Fruit fly (Drosophila melanogaster) whole organism, wandering third instar larva: Measurements from ENCODE around the gene CG11342.

ENCODE experiments used
- Abd-B ChIP-seq: fragments of >200 bp; optimal IDR thresholded peaks from 2 replicates; lab custom pipeline; 2017; ENCODE audit warnings: missing biosample characterization, missing genetic modification characterization
- CG32264 ChIP-seq: fragments of 200-800 bp; sonication (Bioruptor generic); optimal IDR thresholded peaks from 2 replicates; lab custom pipeline; 2016; ENCODE audit warnings: missing biosample characterization, missing genetic modification characterization
- CG9705 ChIP-seq: fragments of 200-800 bp; sonication (Bioruptor generic); optimal IDR thresholded peaks from 2 replicates; lab custom pipeline; 2018; ENCODE audit warnings: missing biosample characterization, mild to moderate bottlenecking, missing genetic modification characterization
- CrebA ChIP-seq: fragments of 200-800 bp; sonication (Bioruptor generic); optimal IDR thresholded peaks from 2 replicates; lab custom pipeline; 2016; ENCODE audit warnings: missing biosample characterization, mild to moderate bottlenecking, missing genetic modification characterization, borderline replicate concordance
- Dfd ChIP-seq: fragments of >200 bp; optimal IDR thresholded peaks from 2 replicates; lab custom pipeline; 2017; ENCODE audit warnings: missing biosample characterization, missing genetic modification characterization
- Dif ChIP-seq: fragments of 200-275, 200-300 bp; sonication (Bioruptor generic); optimal IDR thresholded peaks from 2 replicates; lab custom pipeline; 2018; ENCODE audit warnings: missing biosample characterization, missing genetic modification characterization; ENCODE audit not compliant: partially characterized antibody
- GATAd ChIP-seq: sonication (Bioruptor generic); optimal IDR thresholded peaks from 2 replicates; lab custom pipeline; 2016; ENCODE audit warnings: missing biosample characterization, missing genetic modification characterization
- HLH106 ChIP-seq: fragments of 200-800 bp; optimal IDR thresholded peaks from 3 replicates; lab custom pipeline; 2019; ENCODE audit warnings: missing biosample characterization, mild to moderate bottlenecking, missing genetic modification characterization, moderate library complexity
- Hnf4 ChIP-seq: fragments of 200-800 bp; sonication (Bioruptor generic); optimal IDR thresholded peaks from 2 replicates; lab custom pipeline; 2016; ENCODE audit warnings: missing biosample characterization, mild to moderate bottlenecking, missing genetic modification characterization
- Hr78 ChIP-seq: fragments of >200 bp; optimal IDR thresholded peaks from 2 replicates; lab custom pipeline; 2017; ENCODE audit warnings: missing biosample characterization, missing genetic modification characterization
- Hr83 ChIP-seq: fragments of 200-300 bp; sonication (Bioruptor generic); optimal IDR thresholded peaks from 2 replicates; lab custom pipeline; 2016; ENCODE audit warnings: missing biosample characterization, mild to moderate bottlenecking, missing genetic modification characterization, moderate library complexity; ENCODE audit not compliant: poor library complexity, severe bottlenecking
- Jra ChIP-seq: sonication (Bioruptor generic); optimal IDR thresholded peaks from 2 replicates; lab custom pipeline; 2016; ENCODE audit warnings: missing biosample characterization, missing genetic modification characterization
- Mio ChIP-seq: sonication (Bioruptor generic); optimal IDR thresholded peaks from 2 replicates; lab custom pipeline; 2016; ENCODE audit warnings: missing biosample characterization, missing genetic modification characterization
- Myc ChIP-seq: fragments of >200 bp; optimal IDR thresholded peaks from 2 replicates; lab custom pipeline; 2017
- N ChIP-seq: fragments of >200 bp; optimal IDR thresholded peaks from 2 replicates; lab custom pipeline; 2018; ENCODE audit warnings: missing biosample characterization, missing external identifiers, missing genetic modification characterization
- OdsH ChIP-seq: fragments of 200-800 bp; sonication (Bioruptor generic); optimal IDR thresholded peaks from 2 replicates; lab custom pipeline; 2016; ENCODE audit warnings: missing biosample characterization, mild to moderate bottlenecking, missing genetic modification characterization
- Rel ChIP-seq, 2 experiments: fragments of 200-800 bp; sonication (Bioruptor generic) in 1 of 2; optimal IDR thresholded peaks; 2 replicates in 1 of 2; 3 replicates in 1 of 2; lab custom pipeline; 2016 to 2019; ENCODE audit warnings: mild to moderate bottlenecking in 2 of 2, missing biosample characterization in 2 of 2, missing genetic modification characterization in 2 of 2, moderate library complexity in 1 of 2
- Sp1 ChIP-seq: fragments of 200-800 bp; sonication (Bioruptor generic); optimal IDR thresholded peaks from 3 replicates; lab custom pipeline; 2019; ENCODE audit warnings: missing biosample characterization, mild to moderate bottlenecking, missing genetic modification characterization, moderate library complexity
- Vsx2 ChIP-seq: fragments of 200-300, 225-300 bp; sonication (Bioruptor generic); optimal IDR thresholded peaks from 2 replicates; lab custom pipeline; 2018; ENCODE audit warnings: missing biosample characterization, missing genetic modification characterization; ENCODE audit not compliant: partially characterized antibody
- br ChIP-seq: fragments of 200-800 bp; sonication (Bioruptor generic); optimal IDR thresholded peaks from 2 replicates; lab custom pipeline; 2016; ENCODE audit warnings: missing biosample characterization, missing genetic modification characterization
- brk ChIP-seq: fragments of 200-800 bp; sonication (Bioruptor generic); optimal IDR thresholded peaks from 2 replicates; lab custom pipeline; 2016; ENCODE audit warnings: missing biosample characterization, mild to moderate bottlenecking, missing genetic modification characterization
- dl ChIP-seq, 2 experiments: fragments of 175-275, 200-275 bp in 1 of 2; fragments of 200-275 bp in 1 of 2; sonication (Bioruptor generic); optimal IDR thresholded peaks; lab custom pipeline; 2018; ENCODE audit warnings: mild to moderate bottlenecking in 2 of 2, missing biosample characterization in 2 of 2, missing genetic modification characterization in 2 of 2, moderate library complexity in 2 of 2; ENCODE audit not compliant: partially characterized antibody in 2 of 2, insufficient read depth in 1 of 2
- dmrt93B ChIP-seq: fragments of 200-800 bp; sonication (Bioruptor generic); optimal IDR thresholded peaks from 2 replicates; lab custom pipeline; 2018; ENCODE audit warnings: missing biosample characterization, mild to moderate bottlenecking, missing genetic modification characterization
- dsf ChIP-seq: sonication (Bioruptor generic); optimal IDR thresholded peaks from 2 replicates; lab custom pipeline; 2016; ENCODE audit warnings: missing biosample characterization, missing genetic modification characterization, borderline replicate concordance
- ey ChIP-seq: fragments of 200-800 bp; sonication (Bioruptor generic); optimal IDR thresholded peaks from 2 replicates; lab custom pipeline; 2016; ENCODE audit warnings: missing biosample characterization, missing genetic modification characterization
- foxo ChIP-seq, 2 experiments: fragments of 200-800 bp; sonication (Bioruptor generic); optimal IDR thresholded peaks; 2 replicates in 1 of 2; 3 replicates in 1 of 2; lab custom pipeline; 2016 to 2017; ENCODE audit warnings: missing biosample characterization in 2 of 2, missing genetic modification characterization in 2 of 2
- fru ChIP-seq: fragments of 200-800 bp; sonication (Bioruptor generic); optimal IDR thresholded peaks from 3 replicates; lab custom pipeline; 2016; ENCODE audit warnings: missing biosample characterization, mild to moderate bottlenecking, missing genetic modification characterization
- h ChIP-seq: fragments of 200-800 bp; sonication (Bioruptor generic); optimal IDR thresholded peaks from 3 replicates; lab custom pipeline; 2016; ENCODE audit warnings: missing biosample characterization, mild to moderate bottlenecking, missing genetic modification characterization
- jim ChIP-seq: fragments of 175-275, 200-325 bp; sonication (Bioruptor generic); optimal IDR thresholded peaks from 2 replicates; lab custom pipeline; 2016; ENCODE audit warnings: missing biosample characterization, mild to moderate bottlenecking, missing genetic modification characterization
- pan ChIP-seq: fragments of >200 bp; optimal IDR thresholded peaks from 2 replicates; lab custom pipeline; 2017
- psq ChIP-seq: fragments of 200-800 bp; sonication (Bioruptor generic); optimal IDR thresholded peaks from 3 replicates; lab custom pipeline; 2017; ENCODE audit warnings: missing biosample characterization, mild to moderate bottlenecking, missing genetic modification characterization, moderate library complexity
- rgr ChIP-seq: fragments of 200-800 bp; sonication (Bioruptor generic); optimal IDR thresholded peaks from 3 replicates; lab custom pipeline; 2016; ENCODE audit warnings: missing biosample characterization, mild to moderate bottlenecking, missing genetic modification characterization
- sage ChIP-seq: fragments of 200-800 bp; sonication (Bioruptor generic); optimal IDR thresholded peaks from 2 replicates; lab custom pipeline; 2016; ENCODE audit warnings: missing biosample characterization, mild to moderate bottlenecking, missing genetic modification characterization
- sv ChIP-seq: fragments of 200-800 bp; sonication (Bioruptor generic); optimal IDR thresholded peaks from 3 replicates; lab custom pipeline; 2016; ENCODE audit warnings: missing biosample characterization, missing genetic modification characterization
- tai ChIP-seq: sonication (Bioruptor generic); optimal IDR thresholded peaks from 2 replicates; lab custom pipeline; 2016; ENCODE audit warnings: missing biosample characterization, missing genetic modification characterization
- woc ChIP-seq: sonication (Bioruptor generic); optimal IDR thresholded peaks from 2 replicates; lab custom pipeline; 2016; ENCODE audit warnings: missing biosample characterization, mild to moderate bottlenecking, missing genetic modification characterization

Gene CG11342

DNA sequence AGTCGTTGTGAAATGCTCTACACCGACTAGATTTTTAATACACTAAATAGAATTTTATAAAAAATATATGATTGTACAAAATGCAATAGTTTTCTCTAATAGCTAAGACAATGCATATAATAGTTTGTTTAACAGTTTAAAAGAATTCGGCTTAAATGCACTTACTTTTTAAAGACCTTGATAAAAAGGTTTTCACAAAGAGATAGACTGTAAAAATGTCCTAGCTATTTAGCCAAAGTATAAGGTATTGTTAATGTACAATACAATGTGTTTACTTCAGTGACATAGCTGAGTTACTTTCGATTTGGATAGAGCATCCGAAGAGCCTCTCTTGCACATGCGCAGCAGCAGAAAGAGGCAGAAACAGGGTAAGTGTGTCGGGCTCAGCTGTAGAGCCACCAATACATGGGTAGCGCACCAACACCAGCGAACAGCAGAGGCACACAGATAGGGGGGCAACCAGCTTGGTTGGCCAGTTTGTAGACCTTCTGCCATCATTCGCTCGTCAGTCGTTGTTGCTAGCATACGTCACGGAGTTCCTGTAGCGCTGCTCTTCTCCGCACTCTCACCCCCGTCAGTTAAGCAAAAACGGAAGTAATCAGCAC is 39.5 kb upstream of the CG11342 start, which contains the start of gene TP53INP:
TP53INP (plus strand) TSS at position 291 of the 605 bp plus-strand sequence.
- TF ChIP-seq Sp1 (GFP tag; lab: Kevin White, UChicago) = peak; percentile 88
- peak; percentile 73 for TF ChIP-seq ey (GFP tag; lab: Kevin White, UChicago)
- no peak for TF ChIP-seq Mio (GFP tag; lab: Kevin White, UChicago)
- TF ChIP-seq sv (GFP tag; lab: Kevin White, UChicago) = peak; percentile 84
- TF ChIP-seq Jra (GFP tag; lab: Kevin White, UChicago) = peak; percentile 5
- peak; percentile 82 for TF ChIP-seq rgr (GFP tag; lab: Kevin White, UChicago)
- no peak for TF ChIP-seq Myc (lab: Kevin White, UChicago)
- TF ChIP-seq dsf (GFP tag; lab: Kevin White, UChicago) = peak; percentile 13
- peak; percentile 36 for TF ChIP-seq Hr83
- peak; percentile 87 for TF ChIP-seq fru (GFP tag; lab: Kevin White, UChicago)
- TF ChIP-seq dl (GFP tag; optimal IDR thresholded peaks at IDR 0.05; lab: Kevin White, UChicago; ENCODE audit: insufficient read depth in 1 of 2, partially characterized antibody in 2 of 2) = peak in 1 of 2 experiments; percentile 42
- TF ChIP-seq Rel (GFP tag; optimal IDR thresholded peaks at IDR 0.05; lab: Kevin White, UChicago) = peak; percentile 30
- peak; percentile 26 for TF ChIP-seq Rel (tag; optimal IDR thresholded peaks at IDR 0.05; lab: Kevin White, UChicago)
- TF ChIP-seq pan (lab: Kevin White, UChicago) = no peak
- peak; percentile 80 for TF ChIP-seq OdsH (GFP tag; lab: Kevin White, UChicago)
- TF ChIP-seq jim = no peak
- no peak for TF ChIP-seq Abd-B
- TF ChIP-seq Hr78 (GFP tag; lab: Kevin White, UChicago) = no peak
- TF ChIP-seq GATAd (GFP tag; lab: Kevin White, UChicago) = no peak
- TF ChIP-seq sage (GFP tag; lab: Kevin White, UChicago) = peak; percentile 60
- no peak for TF ChIP-seq N (GFP tag; lab: Kevin White, UChicago)
- peak in 1 of 2 experiments; percentile 86 for TF ChIP-seq foxo (GFP tag; optimal IDR thresholded peaks at IDR 0.05; lab: Kevin White, UChicago)
- TF ChIP-seq tai (GFP tag; lab: Kevin White, UChicago) = peak; percentile 29
- peak; percentile 65 for TF ChIP-seq Hnf4 (GFP tag; lab: Kevin White, UChicago)
- peak; percentile 34 for TF ChIP-seq CG32264 (GFP tag; lab: Kevin White, UChicago)
- peak; percentile 84 for TF ChIP-seq HLH106 (tag; lab: Kevin White, UChicago)
- TF ChIP-seq woc (GFP tag; lab: Kevin White, UChicago) = peak; percentile 86
- peak; percentile 44 for TF ChIP-seq Vsx2
- peak; percentile 63 for TF ChIP-seq CG9705 (GFP tag; lab: Kevin White, UChicago)
- TF ChIP-seq h = peak; percentile 85
- peak; percentile 88 for TF ChIP-seq psq (GFP tag; lab: Kevin White, UChicago)
- TF ChIP-seq br (GFP tag; lab: Kevin White, UChicago) = peak; percentile 81
- TF ChIP-seq dmrt93B (GFP tag; lab: Kevin White, UChicago) = peak; percentile 70
- TF ChIP-seq Dfd (GFP tag; lab: Kevin White, UChicago) = no peak
- no peak for TF ChIP-seq CrebA (GFP tag; lab: Kevin White, UChicago)
- TF ChIP-seq Dif (GFP tag; lab: Kevin White, UChicago) = peak; percentile 57
- peak; percentile 41 for TF ChIP-seq brk (GFP tag; lab: Kevin White, UChicago)

DNA sequence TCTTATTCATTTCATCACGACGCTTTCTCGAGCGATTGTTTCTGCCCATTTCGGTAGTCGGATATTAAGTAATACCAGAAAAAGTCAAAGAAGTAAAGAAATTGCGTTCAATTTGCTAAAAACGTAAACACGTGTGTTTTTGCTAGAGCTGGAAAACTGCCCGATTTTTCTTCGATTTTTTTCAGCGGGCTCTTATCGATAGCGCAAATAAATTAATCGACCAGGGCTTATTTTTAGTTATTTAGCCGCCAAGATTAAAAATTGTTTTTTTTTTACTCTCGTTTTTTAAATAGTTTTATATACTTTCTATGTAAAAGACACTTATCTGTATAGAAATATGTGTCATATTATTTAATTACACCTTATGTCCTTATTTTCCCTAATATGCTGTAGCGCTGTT is 38.7 kb upstream of the CG11342 start, which contains the start of gene CG15019:
CG15019 (minus strand) TSS at position 138 of the 400 bp plus-strand sequence.
- TF ChIP-seq Abd-B (no peak), sv (GFP tag; lab: Kevin White, UChicago) (no peak), tai (GFP tag; lab: Kevin White, UChicago) (no peak), Rel (GFP tag; optimal IDR thresholded peaks at IDR 0.05; lab: Kevin White, UChicago) (no peak), Rel (tag; optimal IDR thresholded peaks at IDR 0.05; lab: Kevin White, UChicago) (peak; percentile 1), ey (GFP tag; lab: Kevin White, UChicago) (no peak), Vsx2 (no peak), brk (GFP tag; lab: Kevin White, UChicago) (no peak)
